Fruit fly (Drosophila melanogaster) whole organism, embryonic: ENCODE measurements around the gene dock.
A peak's percentile ranks its signal among the peaks of the same experiment; 100 is the strongest.

Source experiments
- Asciz ChIP-seq: fragments of 200-800 bp; sonication (Bioruptor generic); optimal IDR thresholded peaks from 2 replicates; lab custom pipeline; 2017; ENCODE audit warnings: missing biosample characterization, mild to moderate bottlenecking, missing genetic modification characterization, missing genetic modification reagents
- Atf-2 ChIP-seq: fragments of 200-800 bp; sonication (Bioruptor generic); optimal IDR thresholded peaks from 2 replicates; lab custom pipeline; 2016; ENCODE audit warnings: missing biosample characterization, missing genetic modification characterization
- B-H1 ChIP-seq: fragments of 200-800 bp; sonication (Bioruptor generic); IDR thresholded peaks from 3 replicates; pipeline ENCODE4 v1.3.6; 2022; ENCODE audit warnings: missing biosample characterization, missing genetic modification characterization
- B-H2 ChIP-seq: fragments of 200-800 bp; sonication (Bioruptor generic); optimal IDR thresholded peaks from 2 replicates; lab custom pipeline; 2018; ENCODE audit warnings: missing biosample characterization, mild to moderate bottlenecking, missing genetic modification characterization
- BEAF-32 ChIP-seq: fragments of 200-800 bp; sonication (Bioruptor generic); optimal IDR thresholded peaks from 3 replicates; lab custom pipeline; 2017; ENCODE audit warnings: missing biosample characterization, missing genetic modification characterization, mild to moderate bottlenecking, moderate library complexity, missing genetic modification reagents
- Blimp-1 ChIP-seq: fragments of 200-800 bp; sonication (Bioruptor generic); optimal IDR thresholded peaks from 3 replicates; lab custom pipeline; 2018; ENCODE audit warnings: missing biosample characterization, missing genetic modification characterization, mild to moderate bottlenecking, moderate library complexity, missing genetic modification reagents
- CG12071 ChIP-seq: fragments of 200-800 bp; sonication (Bioruptor generic); optimal IDR thresholded peaks from 3 replicates; lab custom pipeline; 2018; ENCODE audit warnings: missing biosample characterization, mild to moderate bottlenecking, missing genetic modification characterization
- CG12659 ChIP-seq: fragments of 200-800 bp; sonication (Bioruptor generic); optimal IDR thresholded peaks from 3 replicates; lab custom pipeline; 2017; ENCODE audit warnings: mild to moderate bottlenecking, missing biosample characterization, missing genetic modification reagents, missing genetic modification characterization
- CG13296 ChIP-seq: fragments of 200-800 bp; sonication (Bioruptor generic); optimal IDR thresholded peaks from 3 replicates; lab custom pipeline; 2018; ENCODE audit warnings: missing biosample characterization, mild to moderate bottlenecking, missing genetic modification characterization
- CG14710 ChIP-seq: fragments of 200-800 bp; sonication (Bioruptor generic); optimal IDR thresholded peaks from 3 replicates; lab custom pipeline; 2019; ENCODE audit warnings: missing biosample characterization, mild to moderate bottlenecking, missing genetic modification characterization, moderate library complexity
- CG15073 ChIP-seq: fragments of 200-800 bp; sonication (Bioruptor generic); optimal IDR thresholded peaks from 2 replicates; lab custom pipeline; 2016; ENCODE audit warnings: missing biosample characterization, missing genetic modification characterization
- CG1603 ChIP-seq: fragments of 200-800 bp; sonication (Bioruptor generic); optimal IDR thresholded peaks from 2 replicates; lab custom pipeline; 2019; ENCODE audit warnings: missing biosample characterization, mild to moderate bottlenecking, missing genetic modification characterization, moderate library complexity
- CG18262 ChIP-seq: fragments of 200-800 bp; optimal IDR thresholded peaks from 3 replicates; lab custom pipeline; 2019; ENCODE audit warnings: missing biosample characterization, mild to moderate bottlenecking, missing genetic modification characterization, moderate library complexity
- CG2199 ChIP-seq: fragments of 200-800 bp; sonication (Bioruptor generic); IDR thresholded peaks from 3 replicates; pipeline ENCODE4 v1.3.6; 2022; ENCODE audit warnings: missing biosample characterization, missing genetic modification characterization
- CG3163 ChIP-seq: fragments of 200-800 bp; sonication (Bioruptor generic); optimal IDR thresholded peaks from 3 replicates; lab custom pipeline; 2016; ENCODE audit warnings: missing biosample characterization, missing genetic modification characterization
- CG33557 ChIP-seq: fragments of 200-800 bp; sonication (Bioruptor generic); optimal IDR thresholded peaks from 2 replicates; lab custom pipeline; 2019; ENCODE audit warnings: missing biosample characterization, mild to moderate bottlenecking, missing genetic modification characterization, moderate library complexity
- CG34224 ChIP-seq: fragments of 200-800 bp; sonication (Bioruptor generic); IDR thresholded peaks from 3 replicates; pipeline ENCODE4 v1.3.6; 2022; ENCODE audit warnings: missing biosample characterization, missing genetic modification characterization; ENCODE audit not compliant: partially characterized antibody
- CG6175 ChIP-seq: fragments of 200-800 bp; sonication (Bioruptor generic); IDR thresholded peaks from 3 replicates; pipeline ENCODE4 v1.3.6; 2022; ENCODE audit warnings: missing biosample characterization, missing genetic modification characterization
- CG6272 ChIP-seq: fragments of 200-800 bp; sonication (Bioruptor generic); IDR thresholded peaks from 2 replicates; pipeline ENCODE4 v1.3.6; 2022; ENCODE audit warnings: missing biosample characterization, missing genetic modification characterization
- CG7786 ChIP-seq: fragments of 200-800 bp; sonication (Bioruptor generic); optimal IDR thresholded peaks from 2 replicates; lab custom pipeline; 2016; ENCODE audit warnings: missing biosample characterization, missing genetic modification characterization
- CG8290 ChIP-seq, 3 experiments: fragments of 200-800 bp; sonication (Bioruptor generic); optimal IDR thresholded peaks; 2 replicates each; lab custom pipeline; 2016 to 2019; ENCODE audit warnings: missing biosample characterization in 3 of 3, missing genetic modification characterization in 3 of 3, mild to moderate bottlenecking in 2 of 3, moderate library complexity in 1 of 3
- Eip74EF ChIP-seq, 2 experiments: fragments of 200-800 bp in 1 of 2; fragments of >200 bp in 1 of 2; sonication (Bioruptor generic) in 1 of 2; optimal IDR thresholded peaks; 2 replicates each; lab custom pipeline; 2017 to 2019; ENCODE audit warnings: missing biosample characterization in 2 of 2, missing genetic modification characterization in 2 of 2, mild to moderate bottlenecking in 1 of 2, moderate library complexity in 1 of 2
- Mrtf ChIP-seq: fragments of 200-800 bp; sonication (Bioruptor generic); IDR thresholded peaks from 3 replicates; pipeline ENCODE4 v1.3.6; 2022; ENCODE audit warnings: missing biosample characterization, missing genetic modification characterization
- Nf-YA ChIP-seq: fragments of 200-800 bp; sonication (Bioruptor generic); IDR thresholded peaks from 2 replicates; pipeline ENCODE4 v1.3.6; 2022; ENCODE audit warnings: missing biosample characterization, missing genetic modification characterization
- NfI ChIP-seq: fragments of 200-800 bp; sonication (Bioruptor generic); optimal IDR thresholded peaks from 3 replicates; lab custom pipeline; 2018; ENCODE audit warnings: missing biosample characterization, mild to moderate bottlenecking, missing genetic modification characterization, moderate library complexity
- Oli ChIP-seq: fragments of 200-800 bp; sonication (Bioruptor generic); optimal IDR thresholded peaks from 2 replicates; lab custom pipeline; 2018; ENCODE audit warnings: missing biosample characterization, mild to moderate bottlenecking, missing genetic modification characterization, moderate library complexity
- Optix ChIP-seq: fragments of 200-800 bp; sonication (Bioruptor generic); IDR thresholded peaks from 3 replicates; pipeline ENCODE4 v1.3.6; 2022; ENCODE audit warnings: missing biosample characterization, missing genetic modification characterization
- Rfx ChIP-seq: fragments of 200-800 bp; sonication (Bioruptor generic); IDR thresholded peaks from 2 replicates; pipeline ENCODE4 v1.3.6; 2022; ENCODE audit warnings: missing biosample characterization, missing genetic modification characterization
- Sry-β ChIP-seq: fragments of 200-800 bp; sonication (Bioruptor generic); optimal IDR thresholded peaks from 2 replicates; lab custom pipeline; 2018; ENCODE audit warnings: missing biosample characterization, mild to moderate bottlenecking, missing genetic modification characterization, moderate library complexity
- Ssrp ChIP-seq: fragments of 200-800 bp; sonication (Bioruptor generic); optimal IDR thresholded peaks from 2 replicates; lab custom pipeline; 2018; ENCODE audit warnings: missing biosample characterization, mild to moderate bottlenecking, missing genetic modification characterization, moderate library complexity
- Vsx1 ChIP-seq: fragments of 200-800 bp; sonication (Bioruptor generic); optimal IDR thresholded peaks from 2 replicates; lab custom pipeline; 2017; ENCODE audit warnings: missing biosample characterization, mild to moderate bottlenecking, missing genetic modification characterization, missing genetic modification reagents
- Xrp1 ChIP-seq: fragments of 200-800 bp; sonication (Bioruptor generic); IDR thresholded peaks from 2 replicates; pipeline ENCODE4 v1.3.6; 2022; ENCODE audit warnings: missing biosample characterization, missing genetic modification characterization
- bab2 ChIP-seq: fragments of 200-800 bp; sonication (Bioruptor generic); optimal IDR thresholded peaks from 2 replicates; lab custom pipeline; 2016; ENCODE audit warnings: missing biosample characterization, missing genetic modification characterization
- bigmax ChIP-seq: fragments of 200-800 bp; sonication (Bioruptor generic); optimal IDR thresholded peaks from 2 replicates; lab custom pipeline; 2018; ENCODE audit warnings: missing biosample characterization, mild to moderate bottlenecking, missing genetic modification characterization
- croc ChIP-seq: fragments of 200-800 bp; sonication (Bioruptor generic); conservative IDR thresholded peaks from 3 replicates; pipeline ENCODE4 v1.3.6; 2022; ENCODE audit warnings: missing biosample characterization, missing genetic modification characterization
- crp ChIP-seq, 2 experiments: fragments of 200-800 bp; sonication (Bioruptor generic); optimal IDR thresholded peaks; 2 replicates in 1 of 2; 3 replicates in 1 of 2; lab custom pipeline; 2017; ENCODE audit warnings: missing biosample characterization in 2 of 2, missing genetic modification characterization in 2 of 2, mild to moderate bottlenecking in 1 of 2, moderate library complexity in 1 of 2
- gsb ChIP-seq: fragments of 200-800 bp; sonication (Bioruptor generic); IDR thresholded peaks from 2 replicates; pipeline ENCODE4 v1.3.6; 2022; ENCODE audit warnings: missing biosample characterization, missing genetic modification characterization
- her ChIP-seq: fragments of 200-800 bp; sonication (Bioruptor generic); optimal IDR thresholded peaks from 2 replicates; lab custom pipeline; 2016; ENCODE audit warnings: missing biosample characterization, missing genetic modification characterization
- jigr1 ChIP-seq: fragments of 200-800 bp; sonication (Bioruptor generic); IDR thresholded peaks from 3 replicates; pipeline ENCODE4 v1.3.6; 2022; ENCODE audit warnings: missing biosample characterization, missing genetic modification characterization
- nerfin-2 ChIP-seq: fragments of 200-800 bp; sonication (Bioruptor generic); IDR thresholded peaks from 2 replicates; pipeline ENCODE4 v1.3.6; 2022; ENCODE audit warnings: missing biosample characterization, missing genetic modification characterization; ENCODE audit not compliant: partially characterized antibody
- oc ChIP-seq: fragments of 200-800 bp; sonication (Bioruptor generic); optimal IDR thresholded peaks from 2 replicates; lab custom pipeline; 2018; ENCODE audit warnings: missing biosample characterization, mild to moderate bottlenecking, missing genetic modification characterization, moderate library complexity
- sima ChIP-seq: fragments of 200-800 bp; sonication (Bioruptor generic); optimal IDR thresholded peaks from 2 replicates; lab custom pipeline; 2016; ENCODE audit warnings: missing biosample characterization, missing genetic modification characterization
- sr ChIP-seq: fragments of 200-800 bp; sonication (Bioruptor generic); IDR thresholded peaks from 3 replicates; pipeline ENCODE4 v1.3.6; 2022; ENCODE audit warnings: missing biosample characterization, missing genetic modification characterization
- stwl ChIP-seq: fragments of 200-800 bp; sonication (Bioruptor generic); optimal IDR thresholded peaks from 3 replicates; lab custom pipeline; 2018; ENCODE audit warnings: missing biosample characterization, mild to moderate bottlenecking, missing genetic modification characterization, moderate library complexity
- sug ChIP-seq: fragments of 200-800 bp; optimal IDR thresholded peaks from 2 replicates; lab custom pipeline; 2019; ENCODE audit warnings: missing biosample characterization, mild to moderate bottlenecking, missing genetic modification characterization, moderate library complexity
- tx ChIP-seq: fragments of 200-800 bp; sonication (Bioruptor generic); optimal IDR thresholded peaks from 2 replicates; lab custom pipeline; 2016; ENCODE audit warnings: missing biosample characterization, missing genetic modification characterization
- zf30C ChIP-seq: fragments of 200-800 bp; sonication (Bioruptor generic); optimal IDR thresholded peaks from 3 replicates; lab custom pipeline; 2018; ENCODE audit warnings: missing biosample characterization, mild to moderate bottlenecking, missing genetic modification characterization
- zfh2 ChIP-seq: fragments of 200-800 bp; sonication (Bioruptor generic); optimal IDR thresholded peaks from 2 replicates; lab custom pipeline; 2016; ENCODE audit warnings: missing biosample characterization, missing genetic modification characterization

The dock gene

dm6 chr2L:870749-871418 is 45.1 kb downstream of the dock start (continued):
- TF ChIP-seq Atf-2 (GFP tag; lab: Kevin White, UChicago) (peak; percentile 71), CG12659 (GFP tag; lab: Kevin White, UChicago) (peak; percentile 82), Oli (tag; lab: Kevin White, UChicago) (peak; percentile 44), gsb (GFP tag; lab: Robert Waterston, UW) (peak; percentile 45), Mrtf (peak; percentile 52; the same call in 2 of the 3 replicates), CG33557 (GFP tag; lab: Kevin White, UChicago) (no peak), CG12071 (GFP tag; lab: Kevin White, UChicago) (peak; percentile 26), Eip74EF (GFP tag; optimal IDR thresholded peaks at IDR 0.05; lab: Kevin White, UChicago) (peak in 1 of 2 experiments; percentile 28), croc (GFP tag; lab: Robert Waterston, UW) (no peak), Nf-YA (GFP tag; lab: Robert Waterston, UW) (no peak), crp (GFP tag; optimal IDR thresholded peaks at IDR 0.05; lab: Kevin White, UChicago) (peak in 1 of 2 experiments; percentile 13), B-H1 (GFP tag; lab: Robert Waterston, UW) (peak; percentile 30; the same call in 1 of the 3 replicates), NfI (GFP tag; lab: Kevin White, UChicago) (peak; percentile 61), Asciz (GFP tag; lab: Kevin White, UChicago) (no peak), oc (tag; lab: Kevin White, UChicago) (peak; percentile 50), jigr1 (GFP tag; lab: Robert Waterston, UW) (no peak), Ssrp (tag; lab: Kevin White, UChicago) (peak; percentile 67), tx (GFP tag; lab: Kevin White, UChicago) (peak; percentile 77), CG7786 (GFP tag; lab: Kevin White, UChicago) (peak; percentile 80), CG1603 (peak; percentile 77), CG15073 (GFP tag; lab: Kevin White, UChicago) (peak; percentile 15), CG2199 (GFP tag; lab: Robert Waterston, UW) (peak; percentile 42; the same call in 1 of the 3 replicates), Rfx (GFP tag; lab: Robert Waterston, UW) (peak; percentile 76), B-H2 (GFP tag; lab: Kevin White, UChicago) (peak; percentile 11), Optix (GFP tag; lab: Robert Waterston, UW) (peak; percentile 66), CG6272 (peak; percentile 61), bab2 (GFP tag; lab: Kevin White, UChicago) (peak; percentile 79), stwl (tag; lab: Kevin White, UChicago) (peak; percentile 26), CG14710 (tag; lab: Kevin White, UChicago) (peak; percentile 39), Xrp1 (GFP tag; lab: Robert Waterston, UW) (peak; percentile 77), BEAF-32 (GFP tag; lab: Kevin White, UChicago) (peak; percentile 43), CG13296 (GFP tag; lab: Kevin White, UChicago) (peak; percentile 11), sug (tag; lab: Kevin White, UChicago) (peak; percentile 65), Sry-β (GFP tag; lab: Kevin White, UChicago) (no peak), Blimp-1 (GFP tag; lab: Kevin White, UChicago) (peak; percentile 61), CG34224 (GFP tag; lab: Robert Waterston, UW) (no peak), Vsx1 (no peak), zf30C (GFP tag; lab: Kevin White, UChicago) (no peak), sima (GFP tag; lab: Kevin White, UChicago) (no peak), her (GFP tag; lab: Kevin White, UChicago) (peak; percentile 77), zfh2 (GFP tag; lab: Kevin White, UChicago) (peak; percentile 82), CG3163 (GFP tag; lab: Kevin White, UChicago) (peak; percentile 50), CG8290 (GFP tag; optimal IDR thresholded peaks at IDR 0.05; lab: Kevin White, UChicago) (no peak), CG8290 (tag; optimal IDR thresholded peaks at IDR 0.05; lab: Kevin White, UChicago) (peak in 1 of 2 experiments; percentile 59), nerfin-2 (GFP tag; lab: Robert Waterston, UW) (peak; percentile 11; the same call in 1 of the 2 replicates), bigmax (no peak), sr (GFP tag; lab: Robert Waterston, UW) (no peak), CG6175 (GFP tag; lab: Robert Waterston, UW) (peak; percentile 49; the same call in 1 of the 3 replicates), CG18262 (tag; lab: Kevin White, UChicago) (peak; percentile 43)
